Worm (Caenorhabditis elegans) whole organism, mixed stage, embryonic: ENCODE measurements around the gene Y40H7A.10.

ENCODE experiments used
- blmp-1 ChIP-seq: fragments of 150-350 bp; optimal IDR thresholded peaks from 2 replicates; lab custom pipeline; 2014; ENCODE audit warnings: missing biosample characterization, missing genetic modification characterization
- ces-1 ChIP-seq: fragments of 150-350 bp; optimal IDR thresholded peaks from 2 replicates; lab custom pipeline; 2014; ENCODE audit warnings: missing biosample characterization, missing genetic modification reagents, missing genetic modification characterization
- elt-3 ChIP-seq: fragments of 150-350 bp; optimal IDR thresholded peaks from 2 replicates; lab custom pipeline; 2014; ENCODE audit warnings: missing biosample characterization, missing genetic modification characterization
- lin-13 ChIP-seq: fragments of 150-350 bp; optimal IDR thresholded peaks from 2 replicates; lab custom pipeline; 2014; ENCODE audit warnings: missing biosample characterization, missing genetic modification characterization
- lsy-2 ChIP-seq: fragments of 150-350 bp; optimal IDR thresholded peaks from 2 replicates; lab custom pipeline; 2014; ENCODE audit warnings: missing biosample characterization, missing genetic modification characterization
- mep-1 ChIP-seq: fragments of 150-350 bp; optimal IDR thresholded peaks from 2 replicates; lab custom pipeline; 2017; ENCODE audit warnings: missing biosample characterization, missing genetic modification reagents, missing genetic modification characterization, inconsistent platforms
- mls-2 ChIP-seq: sonication (generic microtip); optimal IDR thresholded peaks from 2 replicates; lab custom pipeline; 2016; ENCODE audit warnings: mild to moderate bottlenecking, missing genetic modification characterization, moderate library complexity, missing compliant biosample characterization
- nhr-12 ChIP-seq: fragments of 150-350 bp; optimal IDR thresholded peaks from 2 replicates; lab custom pipeline; 2014; ENCODE audit warnings: missing biosample characterization, missing genetic modification characterization
- nhr-237 ChIP-seq: fragments of 150-350 bp; optimal IDR thresholded peaks from 2 replicates; lab custom pipeline; 2014; ENCODE audit warnings: missing biosample characterization, missing genetic modification characterization
- snpc-4 ChIP-seq: fragments of 150-350 bp; optimal IDR thresholded peaks from 2 replicates; lab custom pipeline; 2014; ENCODE audit warnings: missing biosample characterization, missing genetic modification characterization
- unc-120 ChIP-seq: sonication (generic microtip); optimal IDR thresholded peaks from 2 replicates; lab custom pipeline; 2017; ENCODE audit warnings: missing genetic modification characterization, missing compliant biosample characterization; ENCODE audit not compliant: poor library complexity, severe bottlenecking
- unc-62 ChIP-seq: fragments of 150-350 bp; optimal IDR thresholded peaks from 2 replicates; lab custom pipeline; 2014; ENCODE audit warnings: missing biosample characterization, missing genetic modification reagents, missing genetic modification characterization
- ztf-11 ChIP-seq: fragments of 150-350 bp; optimal IDR thresholded peaks from 2 replicates; lab custom pipeline; 2014; ENCODE audit warnings: missing biosample characterization, missing genetic modification characterization

DNA sequence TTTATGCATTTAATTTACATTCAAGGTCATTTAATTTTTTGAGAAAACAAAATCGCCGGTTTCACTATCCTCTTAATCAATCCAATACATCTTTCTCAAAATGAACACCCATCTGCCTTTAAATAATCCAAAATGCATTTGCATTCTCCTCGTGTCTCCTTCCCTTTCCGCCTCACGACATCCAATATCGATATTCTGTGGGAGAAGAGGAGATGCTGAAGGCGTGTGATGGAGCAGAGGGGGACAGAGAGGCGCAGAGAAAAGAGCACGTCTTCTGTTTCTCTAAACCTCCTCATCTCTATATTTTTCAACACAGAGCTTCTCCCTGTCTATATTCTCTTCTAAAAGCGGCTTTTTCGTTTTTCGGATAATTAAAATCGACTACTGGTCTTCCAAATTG lies 44.2 kb upstream of the Y40H7A.10 start, which contains the start of gene Y73F8A.5:
- TF ChIP-seq nhr-12 (tag; lab: Kevin White, UChicago), result no peak
- no peak for TF ChIP-seq snpc-4
- TF ChIP-seq nhr-237 (tag; lab: Kevin White, UChicago), result no peak
- no peak for TF ChIP-seq ztf-11 (tag; lab: Kevin White, UChicago)
- TF ChIP-seq unc-62, result no peak
- peak; percentile 37 for TF ChIP-seq mep-1 (tag; lab: Kevin White, UChicago)
- TF ChIP-seq lsy-2 (tag; lab: Kevin White, UChicago), result no peak
- peak; percentile 88 for TF ChIP-seq ces-1 (GFP tag; lab: Kevin White, UChicago)
- TF ChIP-seq mls-2 (tag; lab: Kevin White, UChicago), result no peak
- TF ChIP-seq blmp-1, result no peak
- TF ChIP-seq lin-13 (tag; lab: Kevin White, UChicago), result no peak
- TF ChIP-seq unc-120 (tag; lab: Kevin White, UChicago), result no peak
- TF ChIP-seq elt-3 (tag; lab: Kevin White, UChicago), result no peak
